Worm (Caenorhabditis elegans) whole organism, L3 larva: ENCODE measurements around the gene srv-15.

ENCODE experiments used
- ZK546.5 ChIP-seq: sonication (generic microtip); optimal IDR thresholded peaks from 2 replicates; lab custom pipeline; 2017; ENCODE audit warnings: missing biosample characterization, missing genetic modification characterization
- aly-2 ChIP-seq: fragments of 150-350 bp; optimal IDR thresholded peaks from 2 replicates; lab custom pipeline; 2014; ENCODE audit warnings: missing biosample characterization, missing genetic modification characterization
- ama-1 ChIP-seq: fragments of 150-350 bp; optimal IDR thresholded peaks from 2 replicates; lab custom pipeline; 2018
- ceh-16 ChIP-seq: sonication (generic microtip); optimal IDR thresholded peaks from 2 replicates; lab custom pipeline; 2017; ENCODE audit warnings: missing biosample characterization, missing genetic modification characterization
- ceh-28 ChIP-seq: fragments of 150-350 bp; optimal IDR thresholded peaks from 2 replicates; lab custom pipeline; 2014; ENCODE audit warnings: missing biosample characterization, missing genetic modification reagents, missing genetic modification characterization
- ceh-82 ChIP-seq: fragments of 150-350 bp; optimal IDR thresholded peaks from 2 replicates; lab custom pipeline; 2014; ENCODE audit warnings: missing biosample characterization, missing genetic modification characterization
- ceh-9 ChIP-seq: sonication (generic microtip); optimal IDR thresholded peaks from 2 replicates; lab custom pipeline; 2018; ENCODE audit warnings: missing biosample characterization, missing genetic modification characterization
- daf-12 ChIP-seq: fragments of 150-350 bp; optimal IDR thresholded peaks from 2 replicates; lab custom pipeline; 2014; ENCODE audit warnings: missing biosample characterization, missing genetic modification reagents, missing genetic modification characterization
- egl-27 ChIP-seq: sonication (generic microtip); optimal IDR thresholded peaks from 4 replicates; lab custom pipeline; 2017; ENCODE audit warnings: missing biosample characterization, missing genetic modification reagents, missing genetic modification characterization
- egl-5 ChIP-seq: fragments of 150-350 bp; optimal IDR thresholded peaks from 2 replicates; lab custom pipeline; 2017; ENCODE audit warnings: missing biosample characterization, missing genetic modification reagents, missing genetic modification characterization, inconsistent platforms
- elt-1 ChIP-seq: fragments of 150-350 bp; optimal IDR thresholded peaks from 2 replicates; lab custom pipeline; 2014; ENCODE audit warnings: missing biosample characterization, missing genetic modification characterization
- elt-2 ChIP-seq: sonication (generic microtip); optimal IDR thresholded peaks from 2 replicates; lab custom pipeline; 2016; ENCODE audit warnings: missing genetic modification reagents, mild to moderate bottlenecking, missing genetic modification characterization, missing compliant biosample characterization
- elt-3 ChIP-seq, 3 experiments: fragments of 150-350 bp in 1 of 3; sonication (generic microtip) in 2 of 3; optimal IDR thresholded peaks; 2 replicates in 2 of 3; 4 replicates in 1 of 3; lab custom pipeline; 2014 to 2017; ENCODE audit warnings: missing biosample characterization in 3 of 3, missing genetic modification characterization in 3 of 3
- eor-1 ChIP-seq, 2 experiments: fragments of 150-350 bp; optimal IDR thresholded peaks; 2 replicates each; lab custom pipeline; 2014 to 2018; ENCODE audit warnings: missing biosample characterization in 2 of 2, missing genetic modification characterization in 2 of 2
- fkh-10 ChIP-seq: sonication (generic microtip); optimal IDR thresholded peaks from 2 replicates; lab custom pipeline; 2017; ENCODE audit warnings: missing biosample characterization, missing genetic modification reagents, missing genetic modification characterization
- fos-1 ChIP-seq: fragments of 150-350 bp; optimal IDR thresholded peaks from 2 replicates; lab custom pipeline; 2014; ENCODE audit warnings: missing biosample characterization, missing genetic modification characterization
- hmg-11 ChIP-seq: sonication (generic microtip); optimal IDR thresholded peaks from 2 replicates; lab custom pipeline; 2016; ENCODE audit warnings: missing genetic modification characterization, missing compliant biosample characterization
- lin-15B ChIP-seq: fragments of 150-350 bp; optimal IDR thresholded peaks from 2 replicates; lab custom pipeline; 2014; ENCODE audit warnings: missing biosample characterization, missing genetic modification characterization
- lin-39 ChIP-seq: fragments of 150-350 bp; optimal IDR thresholded peaks from 2 replicates; lab custom pipeline; 2018; ENCODE audit warnings: missing biosample characterization, missing genetic modification reagents, missing genetic modification characterization
- lsy-12 ChIP-seq: sonication (generic microtip); optimal IDR thresholded peaks from 2 replicates; lab custom pipeline; 2016; ENCODE audit warnings: mild to moderate bottlenecking, missing genetic modification characterization, missing compliant biosample characterization
- mdl-1 ChIP-seq: fragments of 150-350 bp; optimal IDR thresholded peaks from 2 replicates; lab custom pipeline; 2014; ENCODE audit warnings: missing biosample characterization, missing genetic modification characterization
- nfya-1 ChIP-seq: sonication (generic microtip); optimal IDR thresholded peaks from 2 replicates; lab custom pipeline; 2017; ENCODE audit warnings: missing genetic modification characterization, mild to moderate bottlenecking, missing compliant biosample characterization, antibody characterized with exemption, moderate library complexity; ENCODE audit not compliant: insufficient read depth
- nhr-11 ChIP-seq: fragments of 150-350 bp; optimal IDR thresholded peaks from 2 replicates; lab custom pipeline; 2014; ENCODE audit warnings: missing biosample characterization, missing genetic modification characterization
- nhr-12 ChIP-seq: fragments of 150-350 bp; optimal IDR thresholded peaks from 2 replicates; lab custom pipeline; 2014; ENCODE audit warnings: missing biosample characterization, missing genetic modification characterization
- nhr-23 ChIP-seq: fragments of 150-350 bp; optimal IDR thresholded peaks from 2 replicates; lab custom pipeline; 2014; ENCODE audit warnings: missing biosample characterization, missing genetic modification reagents, missing genetic modification characterization
- nhr-237 ChIP-seq: fragments of 150-350 bp; optimal IDR thresholded peaks from 2 replicates; lab custom pipeline; 2014; ENCODE audit warnings: missing biosample characterization, missing genetic modification characterization
- nhr-25 ChIP-seq: sonication (generic microtip); optimal IDR thresholded peaks from 2 replicates; lab custom pipeline; 2017; ENCODE audit warnings: missing biosample characterization, missing genetic modification characterization
- nhr-28 ChIP-seq: fragments of 150-350 bp; optimal IDR thresholded peaks from 2 replicates; lab custom pipeline; 2014; ENCODE audit warnings: missing biosample characterization, missing genetic modification characterization
- nhr-43 ChIP-seq: sonication (generic microtip); optimal IDR thresholded peaks from 2 replicates; lab custom pipeline; 2016; ENCODE audit warnings: mild to moderate bottlenecking, missing genetic modification characterization, missing compliant biosample characterization; ENCODE audit not compliant: poor library complexity, severe bottlenecking
- nhr-67 ChIP-seq: fragments of 150-350 bp; optimal IDR thresholded peaks from 2 replicates; lab custom pipeline; 2014; ENCODE audit warnings: missing biosample characterization, missing genetic modification characterization
- nhr-76 ChIP-seq: fragments of 150-350 bp; sonication (generic microtip); optimal IDR thresholded peaks from 5 replicates; lab custom pipeline; 2014; ENCODE audit warnings: missing biosample characterization, missing genetic modification characterization
- nhr-77 ChIP-seq: fragments of 150-350 bp; optimal IDR thresholded peaks from 2 replicates; lab custom pipeline; 2014; ENCODE audit warnings: missing biosample characterization, missing genetic modification characterization
- pha-4 ChIP-seq: fragments of 150-350 bp; optimal IDR thresholded peaks from 2 replicates; lab custom pipeline; 2014; ENCODE audit warnings: missing biosample characterization, missing genetic modification reagents, missing genetic modification characterization
- pqm-1 ChIP-seq: fragments of 150-350 bp; optimal IDR thresholded peaks from 2 replicates; lab custom pipeline; 2017; ENCODE audit warnings: missing biosample characterization, missing genetic modification characterization, inconsistent platforms
- sea-2 ChIP-seq: fragments of 150-350 bp; sonication (generic microtip); optimal IDR thresholded peaks from 4 replicates; lab custom pipeline; 2014; ENCODE audit warnings: missing biosample characterization, missing genetic modification reagents, missing genetic modification characterization
- skn-1 ChIP-seq: fragments of 150-350 bp; optimal IDR thresholded peaks from 2 replicates; lab custom pipeline; 2014; ENCODE audit warnings: missing biosample characterization, missing genetic modification characterization
- tbx-2 ChIP-seq: sonication (generic microtip); optimal IDR thresholded peaks from 2 replicates; lab custom pipeline; 2016; ENCODE audit warnings: mild to moderate bottlenecking, missing genetic modification characterization, missing compliant biosample characterization
- unc-62 ChIP-seq: fragments of 150-350 bp; sonication (generic microtip); optimal IDR thresholded peaks from 4 replicates; lab custom pipeline; 2014; ENCODE audit warnings: missing biosample characterization, missing genetic modification reagents, missing genetic modification characterization
- ztf-11 ChIP-seq: fragments of 150-350 bp; optimal IDR thresholded peaks from 2 replicates; lab custom pipeline; 2014; ENCODE audit warnings: missing biosample characterization, missing genetic modification characterization

Gene srv-15

ce11 chrIV:15915061-15915460 is 8.7 kb downstream of the srv-15 start:
- TF ChIP-seq lin-15B (tag; lab: Kevin White, UChicago) (no peak), unc-62 (no peak), daf-12 (no peak), egl-5 (tag; lab: Kevin White, UChicago) (no peak), eor-1 (tag; optimal IDR thresholded peaks at IDR 0.05; lab: Kevin White, UChicago) (no peak), nhr-28 (tag; lab: Kevin White, UChicago) (no peak), elt-3 (tag; optimal IDR thresholded peaks at IDR 0.05; lab: Kevin White, UChicago) (no peak), hmg-11 (tag; lab: Kevin White, UChicago) (no peak), lsy-12 (tag; lab: Kevin White, UChicago) (no peak), nhr-77 (no peak), nhr-12 (no peak), nhr-11 (tag; lab: Kevin White, UChicago) (no peak), nhr-25 (no peak), skn-1 (tag; lab: Kevin White, UChicago) (no peak), ceh-28 (tag; lab: Kevin White, UChicago) (no peak), ztf-11 (tag; lab: Kevin White, UChicago) (no peak), ZK546.5 (tag; lab: Kevin White, UChicago) (no peak)
- TF ChIP-seq, all 47 proteins: peak for 0

- TF ChIP-seq ztf-11 (tag; lab: Kevin White, UChicago) (no peak), aly-2 (tag; lab: Kevin White, UChicago) (no peak), nhr-28 (tag; lab: Kevin White, UChicago) (no peak), hmg-11 (tag; lab: Kevin White, UChicago) (no peak), nhr-23 (no peak), ama-1 (lab: Kevin White, UChicago) (no peak), ceh-82 (tag; lab: Kevin White, UChicago) (no peak), fkh-10 (no peak)
Measured at ce11 chrIV:15923000-15923399, 16.6 kb downstream of the srv-15 start.

ce11 chrIV:15926746-15927145 is 20.4 kb downstream of the srv-15 start, which contains the start of gene Y105C5B.8:
Gene Y105C5B.8 (minus strand): TSS chrIV:15926846.
- TF ChIP-seq nhr-23: no peak
- no peak for TF ChIP-seq ceh-16 (tag; lab: Kevin White, UChicago)
- no peak for TF ChIP-seq lsy-12 (tag; lab: Kevin White, UChicago)
- no peak for TF ChIP-seq nhr-76
- no peak for TF ChIP-seq tbx-2 (tag; lab: Kevin White, UChicago)
- no peak for TF ChIP-seq nhr-67 (tag; lab: Kevin White, UChicago)
- TF ChIP-seq nfya-1 (tag; lab: Kevin White, UChicago): no peak
- TF ChIP-seq nhr-28 (tag; lab: Kevin White, UChicago): no peak
- TF ChIP-seq elt-3 (tag; optimal IDR thresholded peaks at IDR 0.05; lab: Kevin White, UChicago): no peak
- no peak for TF ChIP-seq ceh-9
- no peak for TF ChIP-seq eor-1 (tag; optimal IDR thresholded peaks at IDR 0.05; lab: Kevin White, UChicago)

ce11 chrIV:15929831-15930230 is 23.4 kb downstream of the srv-15 start:
- TF ChIP-seq mdl-1 (tag; lab: Kevin White, UChicago): no peak
- no peak for TF ChIP-seq nhr-43 (tag; lab: Kevin White, UChicago)
- no peak for TF ChIP-seq fos-1 (tag; lab: Kevin White, UChicago)
- no peak for TF ChIP-seq hmg-11 (tag; lab: Kevin White, UChicago)
- no peak for TF ChIP-seq daf-12
- no peak for TF ChIP-seq sea-2 (GFP tag; lab: Kevin White, UChicago)
- no peak for TF ChIP-seq tbx-2 (tag; lab: Kevin White, UChicago)
- TF ChIP-seq lin-39 (tag; lab: Kevin White, UChicago): no peak
- TF ChIP-seq ama-1 (lab: Kevin White, UChicago): no peak
- TF ChIP-seq nhr-237 (tag; lab: Kevin White, UChicago): no peak
- TF ChIP-seq egl-27 (tag; lab: Kevin White, UChicago): no peak
- peak; percentile 15 for TF ChIP-seq skn-1 (tag; lab: Kevin White, UChicago)
- no peak for TF ChIP-seq ztf-11 (tag; lab: Kevin White, UChicago)
- TF ChIP-seq pha-4 (tag; lab: Kevin White, UChicago): peak; percentile 15
- no peak for TF ChIP-seq nhr-25
- no peak for TF ChIP-seq nhr-77
- TF ChIP-seq eor-1 (tag; optimal IDR thresholded peaks at IDR 0.05; lab: Kevin White, UChicago): no peak
- peak; percentile 91 for TF ChIP-seq elt-2 (tag; lab: Kevin White, UChicago)
- TF ChIP-seq nhr-23: no peak
- TF ChIP-seq ceh-82 (tag; lab: Kevin White, UChicago): no peak
- TF ChIP-seq ZK546.5 (tag; lab: Kevin White, UChicago): no peak
- no peak for TF ChIP-seq elt-1
- TF ChIP-seq nhr-12: no peak
- TF ChIP-seq unc-62: no peak
- peak in 1 of 3 experiments; percentile 25 for TF ChIP-seq elt-3 (tag; optimal IDR thresholded peaks at IDR 0.05; lab: Kevin White, UChicago)
- peak; percentile 68 for TF ChIP-seq pqm-1 (tag; lab: Kevin White, UChicago)
